Worm (Caenorhabditis elegans): Measurements from ENCODE around the gene ddo-3.

ddo-3 gene

DNA sequence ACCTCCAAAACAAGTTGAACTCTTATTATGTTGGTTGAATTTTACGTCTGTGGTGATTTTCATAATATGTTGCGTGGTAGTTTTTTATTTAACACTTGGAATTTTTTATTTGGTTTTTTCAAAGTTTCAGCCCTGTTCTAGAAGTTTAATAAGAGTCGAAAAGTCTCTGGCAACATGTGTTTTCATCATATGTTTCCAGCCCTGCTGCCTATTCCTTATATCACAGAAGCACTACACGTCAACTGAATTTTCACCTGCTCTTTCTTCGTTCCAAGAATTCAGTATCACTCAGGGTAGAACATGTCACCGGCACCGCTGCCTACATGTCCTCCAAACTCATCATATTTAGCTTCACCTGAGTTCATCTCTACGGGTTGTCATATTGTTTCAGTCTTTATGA is 22.9 kb downstream of the ddo-3 start, which contains the start of gene srh-40:
srh-40 (plus strand) TSS at position 301 of the 400 bp plus-strand sequence.
- TF ChIP-seq zfh-2 (GFP tag; conservative IDR thresholded peaks at IDR 0.05) = no peak
- TF ChIP-seq C06A6.2 (GFP tag; conservative IDR thresholded peaks at IDR 0.05) = no peak
- no peak for TF ChIP-seq hsf-1 (GFP tag; IDR thresholded peaks at IDR 0.05)
- no peak for TF ChIP-seq lin-40 (tag; optimal IDR thresholded peaks at IDR 0.05)
- no peak for TF ChIP-seq ceh-40 (GFP tag; IDR thresholded peaks at IDR 0.05)
- no peak for TF ChIP-seq somi-1 (GFP tag; optimal IDR thresholded peaks at IDR 0.05)
- no peak for TF ChIP-seq ceh-27 (GFP tag; optimal IDR thresholded peaks at IDR 0.05)
- TF ChIP-seq ztf-26 (tag; optimal IDR thresholded peaks at IDR 0.05) = no peak
- no peak for TF ChIP-seq K12H6.12 (tag; optimal IDR thresholded peaks at IDR 0.05)
- no peak for TF ChIP-seq B0019.2 (GFP tag; conservative IDR thresholded peaks at IDR 0.05)
- no peak for TF ChIP-seq aptf-3 (GFP tag; IDR thresholded peaks at IDR 0.05)
- TF ChIP-seq rpc-1 (optimal IDR thresholded peaks at IDR 0.05) = no peak
- no peak for TF ChIP-seq rpc-1 (tag; optimal IDR thresholded peaks at IDR 0.05)
- no peak for TF ChIP-seq hlh-12 (tag; optimal IDR thresholded peaks at IDR 0.05)
- TF ChIP-seq cebp-1 (GFP tag; IDR thresholded peaks at IDR 0.05) = no peak
- no peak for TF ChIP-seq cebp-1 (tag; optimal IDR thresholded peaks at IDR 0.05)
- TF ChIP-seq lin-35 (GFP tag; optimal IDR thresholded peaks at IDR 0.05) = no peak
- TF ChIP-seq Y56A3A.18 (GFP tag; IDR thresholded peaks at IDR 0.05) = no peak

DNA sequence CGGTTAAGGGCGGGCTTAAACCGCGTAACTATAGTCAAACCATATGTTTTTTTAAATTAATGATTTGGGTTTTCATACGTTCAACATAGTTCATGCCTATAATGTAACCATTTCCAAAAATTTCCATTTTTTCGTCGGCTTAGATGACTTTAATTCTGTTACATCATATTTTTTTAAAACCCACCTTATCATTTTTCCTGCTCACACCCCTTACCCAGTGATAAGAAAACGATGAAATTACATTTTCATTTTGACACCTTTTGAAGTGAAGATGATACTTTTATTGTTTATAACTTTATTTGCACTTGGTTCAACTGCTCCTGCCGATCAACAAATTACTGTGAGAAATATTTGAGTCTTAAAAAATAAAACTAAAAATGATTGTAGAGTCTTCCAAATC is 24.6 kb downstream of the ddo-3 start, which contains the start of gene ctsa-4.2:
ctsa-4.2 (plus strand) TSS at position 247 of the 400 bp plus-strand sequence.
- TF ChIP-seq tlf-1 (GFP tag; optimal IDR thresholded peaks at IDR 0.05) (no peak), nhr-80 (tag; optimal IDR thresholded peaks at IDR 0.05) (peak; percentile 70), C17E4.6 (GFP tag; IDR thresholded peaks at IDR 0.05) (no peak)

DNA sequence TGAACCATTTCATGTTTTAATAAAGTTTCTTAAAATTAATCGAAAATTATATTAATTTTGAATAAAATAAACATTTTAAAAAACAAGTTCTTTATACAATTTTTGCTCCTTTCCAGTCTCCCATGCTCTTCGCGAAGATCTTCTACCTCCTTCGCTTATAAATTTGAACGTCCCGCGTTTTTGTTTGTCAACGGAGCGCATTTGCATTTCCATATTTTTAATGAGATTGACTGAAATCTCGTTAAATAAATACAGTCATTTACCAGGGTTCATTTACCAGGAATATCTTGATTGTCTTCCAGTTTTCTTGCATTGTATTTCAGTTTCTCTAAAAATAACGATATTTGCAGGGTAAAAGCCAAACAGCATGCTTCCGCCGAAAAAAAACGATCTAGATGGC is 27.4 kb downstream of the ddo-3 start, which contains the start of gene cmtr-2:
cmtr-2 (plus strand) TSS at position 351 of the 400 bp plus-strand sequence.
- TF ChIP-seq lin-35 (GFP tag; optimal IDR thresholded peaks at IDR 0.05) (peak in 2 of 3 experiments; percentile 54 to 87), mcd-1 (GFP tag; IDR thresholded peaks at IDR 0.05) (peak; percentile 92), let-607 (tag; optimal IDR thresholded peaks at IDR 0.05) (no peak), dpff-1 (tag; optimal IDR thresholded peaks at IDR 0.05) (no peak), dpl-1 (GFP tag; optimal IDR thresholded peaks at IDR 0.05) (peak; percentile 74), efl-1 (GFP tag; optimal IDR thresholded peaks at IDR 0.05) (peak; percentile 65), madf-8 (GFP tag; conservative IDR thresholded peaks at IDR 0.05) (no peak), lin-54 (GFP tag; optimal IDR thresholded peaks at IDR 0.05) (peak; percentile 91), F33H1.4 (GFP tag; IDR thresholded peaks at IDR 0.05) (0 out of 2 replicates have a peak, but pooled peaks have one; percentile 23)

DNA sequence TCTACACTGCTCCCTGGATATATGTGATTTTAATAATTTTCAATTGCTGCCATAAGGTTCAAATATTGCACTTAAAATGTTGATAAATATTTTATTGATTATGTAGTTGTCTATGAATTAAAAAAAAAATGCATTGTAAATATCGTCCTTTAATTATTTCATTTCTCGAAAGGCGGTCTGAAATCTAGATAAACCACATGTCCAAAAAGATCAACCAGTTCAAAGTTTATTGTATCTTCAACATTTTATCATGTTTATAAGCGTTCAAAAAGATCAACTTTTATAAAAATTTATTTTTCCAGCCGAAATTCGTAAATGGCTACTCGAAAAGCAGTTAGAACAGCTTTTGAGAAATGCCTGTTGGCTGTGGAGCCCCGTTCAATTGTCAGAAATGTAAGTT is 32.3 kb downstream of the ddo-3 start, which contains the start of gene C13B9.2:
C13B9.2 (plus strand) TSS at position 301 of the 400 bp plus-strand sequence.
- TF ChIP-seq pbrm-1 (GFP tag; IDR thresholded peaks at IDR 0.05) (no peak), egl-44 (GFP tag; IDR thresholded peaks at IDR 0.05) (no peak), Y56A3A.18 (GFP tag; IDR thresholded peaks at IDR 0.05) (no peak), nhr-27 (tag; optimal IDR thresholded peaks at IDR 0.05) (no peak), aptf-2 (GFP tag; conservative IDR thresholded peaks at IDR 0.05) (no peak), lsy-27 (tag; optimal IDR thresholded peaks at IDR 0.05; ENCODE audit: borderline replicate concordance, insufficient read depth) (no peak)
